Fruit fly (Drosophila melanogaster) whole organism, embryonic: ENCODE results near the gene mGluR.
A peak's percentile ranks its signal among the peaks of the same experiment; 100 is the strongest.

ENCODE experiments used
- CG1024 ChIP-seq: fragments of 200-800 bp; sonication (Bioruptor generic); IDR thresholded peaks from 2 replicates; pipeline ENCODE4 v1.3.6; 2022; ENCODE audit warnings: missing biosample characterization, missing genetic modification characterization
- CG10565 ChIP-seq: fragments of 200-800 bp; sonication (Bioruptor generic); optimal IDR thresholded peaks from 3 replicates; lab custom pipeline; 2016; ENCODE audit warnings: missing biosample characterization, mild to moderate bottlenecking, missing genetic modification characterization
- CG10959 ChIP-seq: fragments of 200-800 bp; sonication (Bioruptor generic); IDR thresholded peaks from 2 replicates; pipeline ENCODE4 v1.3.6; 2022; ENCODE audit warnings: missing biosample characterization, missing genetic modification characterization
- CG11093 ChIP-seq: fragments of 200-800 bp; sonication (Bioruptor generic); IDR thresholded peaks from 3 replicates; pipeline ENCODE4 v1.3.6; 2022; ENCODE audit warnings: missing biosample characterization, missing genetic modification characterization
- CG12104 ChIP-seq: fragments of 200-800 bp; sonication (Bioruptor generic); optimal IDR thresholded peaks from 3 replicates; lab custom pipeline; 2016; ENCODE audit warnings: missing biosample characterization, missing genetic modification characterization
- CG13624 ChIP-seq: fragments of 200-800 bp; sonication (Bioruptor generic); optimal IDR thresholded peaks from 2 replicates; lab custom pipeline; 2016; ENCODE audit warnings: missing biosample characterization, missing genetic modification characterization
- CG1529 ChIP-seq: fragments of 200-800 bp; sonication (Bioruptor generic); optimal IDR thresholded peaks from 3 replicates; lab custom pipeline; 2018; ENCODE audit warnings: missing biosample characterization, missing genetic modification characterization
- CG1603 ChIP-seq: fragments of 200-800 bp; sonication (Bioruptor generic); optimal IDR thresholded peaks from 2 replicates; lab custom pipeline; 2019; ENCODE audit warnings: missing biosample characterization, mild to moderate bottlenecking, missing genetic modification characterization, moderate library complexity
- CG17802 ChIP-seq: fragments of 200-800 bp; sonication (Bioruptor generic); optimal IDR thresholded peaks from 2 replicates; lab custom pipeline; 2018; ENCODE audit warnings: missing biosample characterization, mild to moderate bottlenecking, missing genetic modification characterization, moderate library complexity
- CG2199 ChIP-seq: fragments of 200-800 bp; sonication (Bioruptor generic); IDR thresholded peaks from 3 replicates; pipeline ENCODE4 v1.3.6; 2022; ENCODE audit warnings: missing biosample characterization, missing genetic modification characterization
- CG30020 ChIP-seq: fragments of 200-800 bp; optimal IDR thresholded peaks from 2 replicates; lab custom pipeline; 2019; ENCODE audit warnings: missing biosample characterization, mild to moderate bottlenecking, missing genetic modification characterization, moderate library complexity
- CG30431 ChIP-seq: fragments of 200-800 bp; sonication (Bioruptor generic); optimal IDR thresholded peaks from 2 replicates; lab custom pipeline; 2017; ENCODE audit warnings: missing biosample characterization, missing genetic modification characterization
- CG34376 ChIP-seq: fragments of 200-800 bp; sonication (Bioruptor generic); optimal IDR thresholded peaks from 2 replicates; lab custom pipeline; 2018; ENCODE audit warnings: missing biosample characterization, mild to moderate bottlenecking, missing genetic modification characterization
- CG34422 ChIP-seq: fragments of 200-800 bp; sonication (Bioruptor generic); IDR thresholded peaks from 3 replicates; pipeline ENCODE4 v1.3.6; 2022; ENCODE audit warnings: missing biosample characterization, missing genetic modification characterization
- CG4424 ChIP-seq: fragments of 200-800 bp; sonication (Bioruptor generic); optimal IDR thresholded peaks from 3 replicates; lab custom pipeline; 2016; ENCODE audit warnings: missing biosample characterization, missing genetic modification characterization
- CG4617 ChIP-seq: fragments of 200-800 bp; sonication (Bioruptor generic); optimal IDR thresholded peaks from 3 replicates; lab custom pipeline; 2016; ENCODE audit warnings: missing biosample characterization, missing genetic modification characterization, borderline replicate concordance
- CG7271 ChIP-seq: fragments of 200-800 bp; sonication (Bioruptor generic); optimal IDR thresholded peaks from 2 replicates; lab custom pipeline; 2018; ENCODE audit warnings: missing biosample characterization, mild to moderate bottlenecking, missing genetic modification characterization, moderate library complexity
- CG7556 ChIP-seq: fragments of 200-800 bp; sonication (Bioruptor generic); optimal IDR thresholded peaks from 2 replicates; lab custom pipeline; 2017; ENCODE audit warnings: missing biosample characterization, mild to moderate bottlenecking, missing genetic modification characterization
- CG8290 ChIP-seq, 3 experiments: fragments of 200-800 bp; sonication (Bioruptor generic); optimal IDR thresholded peaks; 2 replicates each; lab custom pipeline; 2016 to 2019; ENCODE audit warnings: missing biosample characterization in 3 of 3, missing genetic modification characterization in 3 of 3, mild to moderate bottlenecking in 2 of 3, moderate library complexity in 1 of 3
- Camta ChIP-seq: fragments of 200-800 bp; sonication (Bioruptor generic); optimal IDR thresholded peaks from 2 replicates; lab custom pipeline; 2016; ENCODE audit warnings: missing biosample characterization, missing genetic modification characterization
- D ChIP-seq, 2 experiments: fragments of 200-800 bp in 1 of 2; fragments of >200 bp in 1 of 2; sonication (Bioruptor generic) in 1 of 2; optimal IDR thresholded peaks; 2 replicates in 1 of 2; 3 replicates in 1 of 2; lab custom pipeline; 2017; ENCODE audit warnings: mild to moderate bottlenecking in 1 of 2, missing biosample characterization in 1 of 2, missing genetic modification characterization in 1 of 2, missing genetic modification reagents in 1 of 2
- Doc2 ChIP-seq: fragments of 200-800 bp; sonication (Bioruptor generic); IDR thresholded peaks from 2 replicates; pipeline ENCODE4 v1.3.6; 2022; ENCODE audit warnings: missing biosample characterization, missing genetic modification characterization
- Ets65A ChIP-seq: fragments of 200-800 bp; sonication (Bioruptor generic); peaks from one replicate; lab custom pipeline; 2016; ENCODE audit warnings: missing biosample characterization, missing genetic modification characterization
- HLH4C ChIP-seq: fragments of 200-800 bp; sonication (Bioruptor generic); IDR thresholded peaks from 3 replicates; pipeline ENCODE4 v1.3.6; 2022; ENCODE audit warnings: missing biosample characterization, missing genetic modification characterization; ENCODE audit not compliant: partially characterized antibody
- Scr ChIP-seq: fragments of 200-800 bp; sonication (Bioruptor generic); IDR thresholded peaks from 2 replicates; pipeline ENCODE4 v1.3.6; 2022; ENCODE audit warnings: missing biosample characterization, missing genetic modification characterization; ENCODE audit not compliant: partially characterized antibody
- Sry-δ ChIP-seq: fragments of 200-800 bp; sonication (Bioruptor generic); optimal IDR thresholded peaks from 2 replicates; lab custom pipeline; 2016; ENCODE audit warnings: missing biosample characterization, missing genetic modification characterization
- Ssrp ChIP-seq: fragments of 200-800 bp; sonication (Bioruptor generic); optimal IDR thresholded peaks from 2 replicates; lab custom pipeline; 2018; ENCODE audit warnings: missing biosample characterization, mild to moderate bottlenecking, missing genetic modification characterization, moderate library complexity
- chm ChIP-seq: fragments of 200-800 bp; sonication (Bioruptor generic); IDR thresholded peaks from 2 replicates; pipeline ENCODE4 v1.3.6; 2022; ENCODE audit warnings: missing biosample characterization, missing genetic modification characterization
- dmrt99B ChIP-seq: fragments of 200-800 bp; sonication (Bioruptor generic); optimal IDR thresholded peaks from 2 replicates; lab custom pipeline; 2018; ENCODE audit warnings: missing biosample characterization, mild to moderate bottlenecking, missing genetic modification characterization, moderate library complexity
- fd96Cb ChIP-seq: fragments of 200-800 bp; sonication (Bioruptor generic); optimal IDR thresholded peaks from 2 replicates; lab custom pipeline; 2018; ENCODE audit warnings: missing biosample characterization, mild to moderate bottlenecking, missing genetic modification characterization, moderate library complexity
- grau ChIP-seq: fragments of 200-800 bp; optimal IDR thresholded peaks from 3 replicates; lab custom pipeline; 2019; ENCODE audit warnings: missing biosample characterization, mild to moderate bottlenecking, missing genetic modification characterization, moderate library complexity
- knrl ChIP-seq: fragments of 200-800 bp; sonication (Bioruptor generic); IDR thresholded peaks from 3 replicates; pipeline ENCODE4 v1.3.6; 2022; ENCODE audit warnings: missing biosample characterization, missing genetic modification characterization; ENCODE audit not compliant: partially characterized antibody
- lilli ChIP-seq: fragments of 200-800 bp; sonication (Bioruptor generic); optimal IDR thresholded peaks from 3 replicates; lab custom pipeline; 2016; ENCODE audit warnings: missing biosample characterization, missing genetic modification characterization
- lov ChIP-seq, 2 experiments: fragments of 200-800 bp in 1 of 2; fragments of >200 bp in 1 of 2; sonication (Bioruptor generic) in 1 of 2; IDR thresholded peaks in 1 of 2; optimal IDR thresholded peaks in 1 of 2; 2 replicates in 1 of 2; 3 replicates in 1 of 2; pipeline versions ENCODE4 v1.3.6 to Lab custom; 2017 to 2022; ENCODE audit warnings: missing biosample characterization in 1 of 2, missing genetic modification characterization in 1 of 2
- luna ChIP-seq: fragments of 200-800 bp; sonication (Bioruptor generic); optimal IDR thresholded peaks from 2 replicates; lab custom pipeline; 2016; ENCODE audit warnings: missing biosample characterization, missing genetic modification characterization
- nau ChIP-seq: fragments of 200-800 bp; sonication (Bioruptor generic); optimal IDR thresholded peaks from 3 replicates; lab custom pipeline; 2017; ENCODE audit warnings: missing biosample characterization, mild to moderate bottlenecking, missing genetic modification characterization, missing genetic modification reagents
- pfk ChIP-seq: fragments of 200-800 bp; sonication (Bioruptor generic); optimal IDR thresholded peaks from 2 replicates; lab custom pipeline; 2018; ENCODE audit warnings: missing biosample characterization, mild to moderate bottlenecking, missing genetic modification characterization, moderate library complexity
- row ChIP-seq: fragments of 200-800 bp; sonication (Bioruptor generic); IDR thresholded peaks from 3 replicates; pipeline ENCODE4 v1.3.6; 2022; ENCODE audit warnings: missing biosample characterization, missing genetic modification characterization
- slbo ChIP-seq: fragments of 200-800 bp; sonication (Bioruptor generic); IDR thresholded peaks from 2 replicates; pipeline ENCODE4 v1.3.6; 2022; ENCODE audit warnings: missing biosample characterization, missing genetic modification characterization
- sna ChIP-seq: fragments of 200-800 bp; sonication (Bioruptor generic); IDR thresholded peaks from 2 replicates; pipeline ENCODE4 v1.3.6; 2022; ENCODE audit warnings: missing biosample characterization, missing genetic modification characterization; ENCODE audit not compliant: partially characterized antibody
- ssp ChIP-seq: fragments of 200-800 bp; sonication (Bioruptor generic); IDR thresholded peaks from 2 replicates; pipeline ENCODE4 v1.3.6; 2022; ENCODE audit warnings: missing biosample characterization, missing genetic modification characterization
- tna ChIP-seq: fragments of 200-800 bp; sonication (Bioruptor generic); IDR thresholded peaks from 2 replicates; pipeline ENCODE4 v1.3.6; 2022; ENCODE audit warnings: missing biosample characterization, missing genetic modification characterization; ENCODE audit not compliant: partially characterized antibody
- wor ChIP-seq: fragments of 200-800 bp; sonication (Bioruptor generic); IDR thresholded peaks from 2 replicates; pipeline ENCODE4 v1.3.6; 2022; ENCODE audit warnings: missing biosample characterization, missing genetic modification characterization
- zen ChIP-seq: fragments of 200-800 bp; sonication (Bioruptor generic); optimal IDR thresholded peaks from 3 replicates; lab custom pipeline; 2018; ENCODE audit warnings: missing biosample characterization, mild to moderate bottlenecking, missing genetic modification characterization, moderate library complexity
- zen2 ChIP-seq: fragments of 200-800 bp; sonication (Bioruptor generic); IDR thresholded peaks from 3 replicates; pipeline ENCODE4 v1.3.6; 2022; ENCODE audit warnings: missing biosample characterization, missing genetic modification characterization; ENCODE audit not compliant: partially characterized antibody

The mGluR gene

DNA sequence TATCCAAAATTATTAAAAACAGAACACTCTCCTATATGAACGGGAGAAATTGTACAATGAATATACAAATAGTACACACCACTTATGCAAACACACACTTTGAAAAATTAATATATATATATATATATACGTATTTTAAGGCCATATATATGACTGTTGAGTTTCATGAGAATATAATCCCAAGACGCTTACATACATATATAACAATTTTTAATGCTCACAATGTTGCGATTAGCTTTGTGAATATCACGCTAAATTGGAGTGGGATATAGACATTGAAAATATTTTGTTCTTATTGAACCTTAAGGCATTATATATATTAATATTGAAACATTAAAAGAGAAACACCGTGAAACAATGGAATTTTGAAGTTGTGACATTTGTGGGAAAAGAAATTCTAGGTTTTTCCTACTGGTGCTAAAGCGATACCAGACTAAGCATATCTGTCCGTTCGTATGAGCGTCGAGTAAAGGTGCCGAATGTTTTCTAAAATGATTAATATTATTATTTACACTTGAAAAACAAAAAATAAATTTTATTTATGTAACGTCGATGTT lies 21.6 kb downstream of the mGluR start, which contains the start of gene 4E-T (continued):
- no peak for TF ChIP-seq grau (tag; lab: Kevin White, UChicago)
- peak; percentile 99 for TF ChIP-seq CG17802
- TF ChIP-seq CG13624: no peak

DNA sequence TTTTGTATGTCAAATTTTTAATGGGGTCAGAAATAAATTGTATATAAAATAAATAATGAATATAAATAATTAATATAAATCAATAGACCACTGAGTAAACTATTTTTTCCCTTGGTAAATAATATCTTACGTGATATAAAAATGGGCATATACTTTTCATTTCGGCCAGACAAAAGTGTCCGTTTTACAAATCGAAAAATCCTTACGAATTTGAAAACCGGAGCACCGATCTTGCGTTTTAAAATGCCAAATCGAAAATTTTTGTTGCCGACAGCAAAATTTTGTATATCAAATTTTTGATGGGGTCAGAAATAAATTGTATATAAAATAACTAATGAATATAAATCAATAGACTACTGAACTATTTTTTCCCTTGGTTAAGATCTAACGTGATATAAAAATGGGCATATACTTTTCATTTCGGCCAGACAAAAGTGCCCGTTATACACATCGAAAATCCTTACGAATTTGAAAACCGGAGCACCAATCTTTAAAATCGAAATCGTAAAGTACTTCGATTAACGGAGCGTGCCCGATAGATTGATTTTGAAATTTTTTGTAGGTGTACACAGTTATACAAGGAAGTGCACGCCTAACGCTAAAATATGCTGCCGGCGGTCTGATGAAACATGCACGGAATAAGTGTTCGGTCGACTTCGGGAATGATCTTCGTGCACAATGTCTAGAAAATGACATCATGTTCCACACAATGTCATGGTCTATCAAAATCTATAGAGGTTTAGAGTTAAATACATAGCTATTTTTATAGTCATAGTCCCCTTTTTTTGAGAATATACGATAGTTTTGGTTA lies 22.7 kb downstream of the mGluR start:
- TF ChIP-seq CG1529 (GFP tag; lab: Kevin White, UChicago) (no peak), CG10959 (GFP tag; lab: Robert Waterston, UW) (no peak), CG4424 (GFP tag; lab: Kevin White, UChicago) (no peak), CG7556 (GFP tag; lab: Kevin White, UChicago) (no peak), Ets65A (GFP tag; lab: Kevin White, UChicago) (no peak), CG2199 (GFP tag; lab: Robert Waterston, UW) (0 out of 3 replicates have a peak, but pooled peaks have one; percentile 24), pfk (GFP tag; lab: Kevin White, UChicago) (peak; percentile 81), CG1603 (tag; lab: Kevin White, UChicago) (peak; percentile 96), CG30431 (GFP tag; lab: Kevin White, UChicago) (no peak), ssp (GFP tag; lab: Robert Waterston, UW) (peak; percentile 81), CG10565 (GFP tag; lab: Kevin White, UChicago) (no peak), sna (GFP tag; lab: Robert Waterston, UW) (no peak), lov (optimal IDR thresholded peaks at IDR 0.05; lab: Kevin White, UChicago) (no peak), lov (GFP tag; IDR thresholded peaks at IDR 0.05; lab: Robert Waterston, UW) (no peak), wor (GFP tag; lab: Robert Waterston, UW) (no peak), Scr (GFP tag; lab: Robert Waterston, UW) (peak; percentile 44), fd96Cb (tag; lab: Kevin White, UChicago) (no peak), slbo (GFP tag; lab: Robert Waterston, UW) (no peak), knrl (GFP tag; lab: Robert Waterston, UW) (no peak), zen2 (GFP tag; lab: Robert Waterston, UW) (no peak), Camta (GFP tag; lab: Kevin White, UChicago) (no peak), HLH4C (GFP tag; lab: Robert Waterston, UW) (no peak), CG34376 (no peak), row (peak; percentile 69), CG8290 (GFP tag; optimal IDR thresholded peaks at IDR 0.05; lab: Kevin White, UChicago) (no peak), CG8290 (tag; optimal IDR thresholded peaks at IDR 0.05; lab: Kevin White, UChicago) (peak in 1 of 2 experiments; percentile 43), D (optimal IDR thresholded peaks at IDR 0.05; lab: Kevin White, UChicago) (no peak), D (GFP tag; optimal IDR thresholded peaks at IDR 0.05; lab: Kevin White, UChicago) (no peak), CG7271 (no peak), tna (GFP tag; lab: Robert Waterston, UW) (0 out of 2 replicates have a peak, but pooled peaks have one; percentile 17), chm (GFP tag; lab: Robert Waterston, UW) (no peak), dmrt99B (tag; lab: Kevin White, UChicago) (no peak), luna (GFP tag; lab: Kevin White, UChicago) (no peak), Ssrp (tag; lab: Kevin White, UChicago) (no peak), CG13624 (no peak), CG11093 (GFP tag; lab: Robert Waterston, UW) (no peak), Sry-δ (GFP tag; lab: Kevin White, UChicago) (peak; percentile 59), CG34422 (no peak), CG1024 (GFP tag; lab: Robert Waterston, UW) (peak; percentile 90), CG30020 (peak; percentile 98), zen (peak; percentile 5), CG4617 (GFP tag; lab: Kevin White, UChicago) (peak; percentile 42), nau (GFP tag; lab: Kevin White, UChicago) (no peak), CG12104 (GFP tag; lab: Kevin White, UChicago) (no peak), Doc2 (GFP tag; lab: Robert Waterston, UW) (no peak), lilli (GFP tag; lab: Kevin White, UChicago) (no peak)
